Worm (Caenorhabditis elegans) whole organism, early embryonic: ENCODE measurements around the gene F19B10.13.

Experiments used
- F13C5.2 ChIP-seq: sonication (generic microtip); optimal IDR thresholded peaks from 2 replicates; lab custom pipeline; 2017; ENCODE audit warnings: mild to moderate bottlenecking, missing genetic modification characterization, inconsistent platforms, missing compliant biosample characterization
- aly-1 ChIP-seq: sonication (generic microtip); optimal IDR thresholded peaks from 2 replicates; lab custom pipeline; 2016; ENCODE audit warnings: missing genetic modification characterization, missing compliant biosample characterization
- ama-1 ChIP-seq: fragments of 150-350 bp; optimal IDR thresholded peaks from 2 replicates; lab custom pipeline; 2014
- ceh-13 ChIP-seq: fragments of 200-800 bp; sonication (Bioruptor generic); optimal IDR thresholded peaks from 2 replicates; lab custom pipeline; 2018; ENCODE audit warnings: mild to moderate bottlenecking, missing genetic modification characterization, missing compliant biosample characterization
- flt-1 ChIP-seq: fragments of 200-800 bp; sonication (Bioruptor generic); IDR thresholded peaks from 2 replicates; pipeline ENCODE4 v1.3.6; 2022; ENCODE audit warnings: missing genetic modification characterization, missing compliant biosample characterization
- scrt-1 ChIP-seq: fragments of 200-800 bp; sonication (Bioruptor generic); IDR thresholded peaks from 2 replicates; pipeline ENCODE4 v1.3.6; 2022; ENCODE audit warnings: missing genetic modification characterization, missing compliant biosample characterization
- tbx-11 ChIP-seq: fragments of 200-800 bp; sonication (Bioruptor generic); IDR thresholded peaks from 2 replicates; pipeline ENCODE4 v1.3.6; 2022; ENCODE audit warnings: missing genetic modification characterization, missing compliant biosample characterization

DNA sequence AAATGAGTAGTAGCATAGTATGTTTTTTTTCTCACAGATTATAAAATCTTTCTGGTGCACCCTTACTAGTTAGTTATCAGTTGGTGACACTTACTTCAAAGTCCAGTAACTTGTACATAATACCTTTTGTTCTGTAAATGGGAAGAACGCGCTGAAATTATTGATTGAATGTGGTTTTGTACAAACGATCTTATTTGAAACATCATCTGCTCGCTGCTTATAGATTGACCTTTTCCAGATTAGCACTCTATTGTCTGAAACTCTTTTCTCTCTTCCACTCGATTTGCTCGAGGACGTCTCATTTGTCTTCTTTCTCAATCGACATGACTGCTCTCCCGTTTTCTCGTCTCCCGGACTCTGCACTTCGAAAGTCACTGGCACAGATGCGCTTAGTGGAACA is 15.0 kb upstream of the F19B10.13 start, which contains the start of gene fbxb-33:
- TF ChIP-seq scrt-1 (GFP tag; lab: Robert Waterston, UW) (no peak), tbx-11 (GFP tag; lab: Robert Waterston, UW) (no peak), flt-1 (GFP tag; lab: Robert Waterston, UW) (no peak), F13C5.2 (tag; lab: Kevin White, UChicago) (no peak), aly-1 (tag; lab: Kevin White, UChicago) (no peak), ama-1 (lab: Kevin White, UChicago) (no peak), ceh-13 (GFP tag; lab: Kevin White, UChicago) (no peak)
